Fruit fly (Drosophila melanogaster): ENCODE measurements around the gene Cp7Fa.

DNA sequence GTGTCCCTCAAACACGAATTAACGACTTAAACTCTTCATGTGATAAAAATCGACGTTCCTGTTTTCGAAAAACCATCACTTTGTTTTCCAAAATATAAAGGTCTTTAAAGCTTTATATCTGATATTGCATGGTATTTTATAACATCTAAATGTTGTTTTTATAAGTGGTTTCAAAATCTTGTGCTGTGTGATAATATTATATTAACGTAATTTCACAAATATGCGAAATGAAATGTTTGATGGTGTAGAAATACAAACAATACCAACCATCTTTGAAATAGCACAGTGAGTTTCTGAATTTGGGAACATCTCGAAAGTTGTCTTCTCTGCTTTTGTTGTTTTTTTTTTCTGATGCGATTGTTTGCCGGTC, 20.3 kb downstream of the Cp7Fa start:
- TF ChIP-seq fd96Ca (GFP tag; IDR thresholded peaks at IDR 0.05), result no peak
- TF ChIP-seq CG10348 (GFP tag; IDR thresholded peaks at IDR 0.05), result no peak
- TF ChIP-seq CG9948 (tag; optimal IDR thresholded peaks at IDR 0.05), result peak; percentile 14
- TF ChIP-seq EcR (GFP tag; optimal IDR thresholded peaks at IDR 0.05), result no peak
- peak; percentile 11 for TF ChIP-seq CG8301 (tag; optimal IDR thresholded peaks at IDR 0.05)
- peak; percentile 13 for TF ChIP-seq CG14655 (GFP tag; optimal IDR thresholded peaks at IDR 0.05)
- TF ChIP-seq Ets98B (GFP tag; IDR thresholded peaks at IDR 0.05), result no peak
- no peak for TF ChIP-seq Pif1B (GFP tag; optimal IDR thresholded peaks at IDR 0.05)
- TF ChIP-seq CG32121 (GFP tag; IDR thresholded peaks at IDR 0.05), result no peak
- TF ChIP-seq CG8159 (tag; optimal IDR thresholded peaks at IDR 0.05), result peak; percentile 31
- no peak for TF ChIP-seq gl (tag; optimal IDR thresholded peaks at IDR 0.05)
- TF ChIP-seq CG15710 (tag; optimal IDR thresholded peaks at IDR 0.05), result peak; percentile 26

Measured in whole organism, pupa.